Fruit fly (Drosophila melanogaster): Measurements from ENCODE around the gene sl.

The sl gene

dm6 chrX:16383667-16384515 is 33.8 kb downstream of the sl start (continued):
- TF ChIP-seq BtbVII (GFP tag; optimal IDR thresholded peaks at IDR 0.05) (peak; percentile 94), HmgZ (tag; optimal IDR thresholded peaks at IDR 0.05) (peak; percentile 94), CG10462 (GFP tag; optimal IDR thresholded peaks at IDR 0.05) (peak; percentile 45), Ets97D (GFP tag; optimal IDR thresholded peaks at IDR 0.05) (no peak), sim (GFP tag; IDR thresholded peaks at IDR 0.05) (peak; percentile 37; the same call in 1 of the 2 replicates), HLH4C (GFP tag; IDR thresholded peaks at IDR 0.05; ENCODE audit: partially characterized antibody) (no peak), CG9817 (tag; optimal IDR thresholded peaks at IDR 0.05) (peak; percentile 56), NFAT (GFP tag; IDR thresholded peaks at IDR 0.05) (no peak; the same call in 1 of the 2 replicates), sc (optimal IDR thresholded peaks at IDR 0.05) (no peak), sc (GFP tag; optimal IDR thresholded peaks at IDR 0.05) (peak; percentile 53), Dp (GFP tag; optimal IDR thresholded peaks at IDR 0.05) (no peak), lov (optimal IDR thresholded peaks at IDR 0.05) (no peak), lov (GFP tag; IDR thresholded peaks at IDR 0.05) (no peak), tgo (GFP tag; IDR thresholded peaks at IDR 0.05) (no peak), pb (GFP tag; optimal IDR thresholded peaks at IDR 0.05) (no peak), CG3995 (GFP tag; optimal IDR thresholded peaks at IDR 0.05) (peak; percentile 24), Oli (tag; optimal IDR thresholded peaks at IDR 0.05) (no peak), insv (GFP tag; optimal IDR thresholded peaks at IDR 0.05) (peak; percentile 42 to 97), Pdp1 (GFP tag; optimal IDR thresholded peaks at IDR 0.05) (peak; percentile 31 to 60), CG18599 (GFP tag; optimal IDR thresholded peaks at IDR 0.05) (peak; percentile 91), tna (GFP tag; IDR thresholded peaks at IDR 0.05; ENCODE audit: partially characterized antibody) (no peak), yki (optimal IDR thresholded peaks at IDR 0.05) (no peak), CG10366 (GFP tag; IDR thresholded peaks at IDR 0.05) (no peak; the same call in 1 of the 2 replicates), exex (tag; optimal IDR thresholded peaks at IDR 0.05) (peak; percentile 76), CG33213 (GFP tag; optimal IDR thresholded peaks at IDR 0.05) (peak; percentile 45), Hsf (GFP tag; optimal IDR thresholded peaks at IDR 0.05) (peak; percentile 58), Atf-2 (GFP tag; optimal IDR thresholded peaks at IDR 0.05) (peak; percentile 44), usp (GFP tag; optimal IDR thresholded peaks at IDR 0.05) (no peak), CG10431 (GFP tag; optimal IDR thresholded peaks at IDR 0.05) (peak; percentile 66), sisA (GFP tag; IDR thresholded peaks at IDR 0.05) (no peak), Dip2 (GFP tag; IDR thresholded peaks at IDR 0.05) (no peak), CG15514 (GFP tag; optimal IDR thresholded peaks at IDR 0.05) (peak; percentile 85), CG17612 (GFP tag; IDR thresholded peaks at IDR 0.05) (no peak), CG30403 (GFP tag; optimal IDR thresholded peaks at IDR 0.05) (no peak), CG5953 (GFP tag; IDR thresholded peaks at IDR 0.05) (no peak), CG17568 (GFP tag; optimal IDR thresholded peaks at IDR 0.05) (no peak), CG15073 (GFP tag; optimal IDR thresholded peaks at IDR 0.05) (no peak), vfl (GFP tag; optimal IDR thresholded peaks at IDR 0.05) (no peak), CG4820 (GFP tag; optimal IDR thresholded peaks at IDR 0.05) (peak; percentile 4), abd-A (tag; optimal IDR thresholded peaks at IDR 0.05) (no peak), CG8290 (GFP tag; optimal IDR thresholded peaks at IDR 0.05) (peak; percentile 34), CG8290 (tag; optimal IDR thresholded peaks at IDR 0.05) (peak in 1 of 2 experiments; percentile 78), Kr (GFP tag; optimal IDR thresholded peaks at IDR 0.05) (no peak), H2.0 (GFP tag; IDR thresholded peaks at IDR 0.05) (no peak), CG15696 (tag; optimal IDR thresholded peaks at IDR 0.05) (peak; percentile 90), mld (GFP tag; IDR thresholded peaks at IDR 0.05; ENCODE audit: partially characterized antibody) (no peak), vvl (GFP tag; IDR thresholded peaks at IDR 0.05) (peak; percentile 41; the same call in 1 of the 2 replicates), CG17328 (GFP tag; IDR thresholded peaks at IDR 0.05) (peak; percentile 51; the same call in 1 of the 2 replicates), dm (GFP tag; optimal IDR thresholded peaks at IDR 0.05) (no peak), Neu2 (GFP tag; optimal IDR thresholded peaks at IDR 0.05; ENCODE audit: borderline replicate concordance) (no peak)

Measured in whole organism, embryonic.